Worm (Caenorhabditis elegans) whole organism, midembryonic: ENCODE data around the gene erfa-3.

Experiments used
- T22C8.4 ChIP-seq: fragments of 200-800 bp; sonication (Bioruptor generic); IDR thresholded peaks from 2 replicates; pipeline ENCODE4 v1.3.6; 2022; ENCODE audit warnings: missing genetic modification characterization, missing compliant biosample characterization
- cog-1 ChIP-seq: sonication (generic microtip); optimal IDR thresholded peaks from 2 replicates; lab custom pipeline; 2016; ENCODE audit warnings: missing genetic modification characterization, missing compliant biosample characterization
- ztf-23 ChIP-seq: fragments of 200-800 bp; sonication (Bioruptor generic); IDR thresholded peaks from 2 replicates; pipeline ENCODE4 v1.3.6; 2022; ENCODE audit warnings: missing genetic modification reagents, missing genetic modification characterization, missing compliant biosample characterization

DNA sequence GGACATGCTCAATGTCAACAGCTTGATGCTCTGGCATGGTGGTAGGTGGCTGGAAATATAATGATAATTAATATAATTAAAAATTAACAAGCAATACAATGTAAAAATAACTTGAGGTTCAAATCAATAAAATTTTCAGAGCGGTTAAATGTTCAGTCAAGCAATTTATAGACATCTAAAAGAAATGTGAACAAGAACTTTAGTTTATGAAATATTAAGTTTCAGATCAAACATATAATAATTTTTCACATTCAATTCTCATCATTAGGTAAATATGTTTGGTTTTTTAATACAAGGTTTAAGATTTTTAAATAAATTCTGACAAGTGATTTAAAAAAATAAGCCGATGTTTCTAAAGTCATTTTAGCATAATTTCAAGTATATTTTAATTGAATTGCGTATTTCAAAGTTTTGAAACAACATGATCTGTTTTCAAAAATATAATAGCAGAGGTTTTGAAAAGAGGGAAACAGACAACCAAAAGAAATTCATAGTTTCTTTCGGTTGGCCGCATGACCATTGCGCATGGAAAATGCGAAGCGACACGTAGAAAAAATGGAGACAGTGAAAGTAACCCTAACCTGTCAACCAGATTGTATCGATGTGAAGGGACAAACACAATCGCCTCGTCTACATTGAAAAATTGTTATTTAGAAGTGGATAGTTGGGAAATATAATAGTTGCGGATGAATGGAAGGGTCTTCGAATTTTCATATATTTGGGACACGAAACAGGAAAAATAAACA lies 52.5 kb downstream of the erfa-3 start, which contains the start of gene T04C12.11:
- TF ChIP-seq ztf-23 (GFP tag; lab: Robert Waterston, UW) (no peak), T22C8.4 (GFP tag; lab: Robert Waterston, UW) (no peak), cog-1 (tag; lab: Kevin White, UChicago) (no peak)
